Worm (Caenorhabditis elegans): ENCODE results near the gene nspd-4.
"Not testable (repeated sequence)": the region's sequence is repeated elsewhere in the genome, so short reads cannot be mapped to it uniquely, and the experiment has no call there.

Gene nspd-4

ce11 chrII:4815356-4815755 is 27.1 kb upstream of the nspd-4 start:
- TF ChIP-seq aptf-3 (GFP tag; IDR thresholded peaks at IDR 0.05) = no peak
- TF ChIP-seq hlh-26 (GFP tag; conservative IDR thresholded peaks at IDR 0.05) = no peak
- no peak for TF ChIP-seq D2030.7 (GFP tag; IDR thresholded peaks at IDR 0.05)
- no peak for TF ChIP-seq ztf-25 (GFP tag; IDR thresholded peaks at IDR 0.05)

- TF ChIP-seq hsf-1 (GFP tag; IDR thresholded peaks at IDR 0.05) = no peak
These were observed 23.6 kb upstream of the nspd-4 start for ce11 chrII:4818780-4819179.

ce11 chrII:4821739-4822138 is 20.7 kb upstream of the nspd-4 start, which contains the start of gene lact-5:
Gene lact-5, minus strand, starts transcription at chrII:4821739.
- TF ChIP-seq ztf-18 (tag; optimal IDR thresholded peaks at IDR 0.05) (no peak), pbrm-1 (GFP tag; IDR thresholded peaks at IDR 0.05) (no peak), F33H1.4 (GFP tag; IDR thresholded peaks at IDR 0.05) (no peak), ceh-40 (GFP tag; IDR thresholded peaks at IDR 0.05) (no peak), T26A5.8 (tag; optimal IDR thresholded peaks at IDR 0.05) (no peak), madf-10 (tag; optimal IDR thresholded peaks at IDR 0.05) (no peak), him-1 (tag; optimal IDR thresholded peaks at IDR 0.05) (no peak), K12H6.12 (tag; optimal IDR thresholded peaks at IDR 0.05) (no peak), C17E4.6 (GFP tag; IDR thresholded peaks at IDR 0.05) (no peak), hlh-26 (GFP tag; conservative IDR thresholded peaks at IDR 0.05) (no peak), dpl-1 (GFP tag; optimal IDR thresholded peaks at IDR 0.05) (no peak), nfya-2 (GFP tag; IDR thresholded peaks at IDR 0.05) (no peak), nfyb-1 (GFP tag; IDR thresholded peaks at IDR 0.05) (no peak), rec-8 (tag; optimal IDR thresholded peaks at IDR 0.05) (no peak), ztf-28 (GFP tag; IDR thresholded peaks at IDR 0.05) (no peak), Y67H2A.10 (GFP tag; conservative IDR thresholded peaks at IDR 0.05) (no peak), B0035.1 (tag; optimal IDR thresholded peaks at IDR 0.05) (no peak), chd-7 (tag; optimal IDR thresholded peaks at IDR 0.05) (no peak), let-607 (tag; optimal IDR thresholded peaks at IDR 0.05) (no peak), ztf-3 (GFP tag; optimal IDR thresholded peaks at IDR 0.05) (no peak)

- TF ChIP-seq F22D6.2 (tag; optimal IDR thresholded peaks at IDR 0.05) (no peak), tbx-9 (tag; optimal IDR thresholded peaks at IDR 0.05; ENCODE audit: borderline replicate concordance) (no peak), ztf-25 (GFP tag; IDR thresholded peaks at IDR 0.05) (no peak), F10E7.11 (tag; optimal IDR thresholded peaks at IDR 0.05) (no peak), F39B2.1 (GFP tag; IDR thresholded peaks at IDR 0.05) (no peak), ceh-100 (GFP tag; IDR thresholded peaks at IDR 0.05) (no peak), let-607 (tag; optimal IDR thresholded peaks at IDR 0.05) (no peak), F33H1.4 (GFP tag; IDR thresholded peaks at IDR 0.05) (no peak), madf-10 (tag; optimal IDR thresholded peaks at IDR 0.05) (no peak), nhr-90 (tag; optimal IDR thresholded peaks at IDR 0.05) (no peak), lag-1 (GFP tag; IDR thresholded peaks at IDR 0.05) (no peak)
These were observed 19.8 kb upstream of the nspd-4 start for ce11 chrII:4822610-4823009.

ce11 chrII:4825133-4825532 is 17.3 kb upstream of the nspd-4 start, which contains the start of the genes C33F10.8 and msp-40:
Gene C33F10.8, minus strand, starts transcription at chrII:4825233.
Gene msp-40, plus strand, starts transcription at chrII:4825414.
- TF ChIP-seq nfya-2 (GFP tag; IDR thresholded peaks at IDR 0.05); T07F8.4 (tag; optimal IDR thresholded peaks at IDR 0.05); zfh-2 (GFP tag; conservative IDR thresholded peaks at IDR 0.05): not testable (repeated sequence)
